Fruit fly (Drosophila melanogaster): ENCODE results near the gene CG42752.

DNA sequence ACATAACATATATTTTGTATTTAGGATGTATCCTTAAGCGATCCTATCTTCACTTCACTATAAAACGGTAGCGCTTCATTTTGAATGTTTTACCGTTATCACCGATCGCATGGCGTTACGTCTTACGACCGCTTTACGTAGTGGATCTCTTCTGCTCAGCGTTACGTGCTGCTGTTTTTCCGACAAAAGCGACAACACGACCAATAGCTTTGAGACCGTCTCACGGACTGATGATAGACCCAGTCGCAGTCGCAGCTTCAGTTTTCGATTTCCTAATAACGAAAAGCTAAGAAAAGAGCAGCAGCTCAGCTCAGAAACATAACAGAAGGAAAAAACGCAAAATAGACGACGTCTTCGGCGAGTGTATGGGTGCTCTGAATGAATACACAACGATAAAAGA lies 7.6 kb downstream of the CG42752 start, which contains the start of gene CG10348:
- TF ChIP-seq CTCF (optimal IDR thresholded peaks at IDR 0.05) (no peak), CG8478 (optimal IDR thresholded peaks at IDR 0.05) (no peak)
